Worm (Caenorhabditis elegans): ENCODE results near the gene gei-13.

Gene gei-13

ce11 chrIII:9619079-9619761, 17.7 kb downstream of the gei-13 start, which contains the start of gene hlh-11:
Gene hlh-11, plus strand, starts transcription at chrIII:9619711.
- TF ChIP-seq ceh-82 (tag; optimal IDR thresholded peaks at IDR 0.05) (no peak), sem-4 (tag; optimal IDR thresholded peaks at IDR 0.05) (peak; percentile 94), sma-9 (GFP tag; optimal IDR thresholded peaks at IDR 0.05) (peak; percentile 98), sma-9 (tag; optimal IDR thresholded peaks at IDR 0.05) (no peak), sma-3 (GFP tag; optimal IDR thresholded peaks at IDR 0.05) (peak; percentile 89), egl-27 (tag; optimal IDR thresholded peaks at IDR 0.05) (peak; percentile 78), Y55F3AM.14 (GFP tag; optimal IDR thresholded peaks at IDR 0.05) (peak; percentile 85), ztf-1 (GFP tag; conservative IDR thresholded peaks at IDR 0.05) (no peak), elt-1 (tag; optimal IDR thresholded peaks at IDR 0.05) (no peak), mdl-1 (tag; optimal IDR thresholded peaks at IDR 0.05) (peak; percentile 92 to 98), lin-39 (tag; optimal IDR thresholded peaks at IDR 0.05) (peak; percentile 47), ceh-16 (tag; optimal IDR thresholded peaks at IDR 0.05) (peak; percentile 79), nhr-10 (tag; optimal IDR thresholded peaks at IDR 0.05) (no peak), unc-55 (GFP tag; optimal IDR thresholded peaks at IDR 0.05) (peak; percentile 94), lin-13 (GFP tag; optimal IDR thresholded peaks at IDR 0.05) (peak; percentile 80), nhr-6 (tag; optimal IDR thresholded peaks at IDR 0.05) (peak; percentile 86), C34F6.9 (tag; optimal IDR thresholded peaks at IDR 0.05) (peak; percentile 97), nhr-77 (tag; optimal IDR thresholded peaks at IDR 0.05) (peak; percentile 12), dmd-4 (tag; optimal IDR thresholded peaks at IDR 0.05) (no peak), peb-1 (tag; optimal IDR thresholded peaks at IDR 0.05) (peak; percentile 15), ztf-11 (tag; optimal IDR thresholded peaks at IDR 0.05) (peak; percentile 53), unc-39 (tag; optimal IDR thresholded peaks at IDR 0.05) (no peak), lin-11 (tag; optimal IDR thresholded peaks at IDR 0.05) (peak; percentile 67), gmeb-1 (tag; optimal IDR thresholded peaks at IDR 0.05) (peak; percentile 36), unc-62 (GFP tag; optimal IDR thresholded peaks at IDR 0.05) (peak; percentile 75), nhr-21 (tag; optimal IDR thresholded peaks at IDR 0.05) (peak; percentile 91), skn-1 (tag; optimal IDR thresholded peaks at IDR 0.05) (peak; percentile 50), F13H6.1 (tag; optimal IDR thresholded peaks at IDR 0.05) (peak; percentile 99), alr-1 (tag; optimal IDR thresholded peaks at IDR 0.05) (no peak), ama-1 (optimal IDR thresholded peaks at IDR 0.05) (no peak), aly-2 (tag; optimal IDR thresholded peaks at IDR 0.05) (no peak), nhr-129 (tag; optimal IDR thresholded peaks at IDR 0.05) (peak; percentile 92), blmp-1 (tag; optimal IDR thresholded peaks at IDR 0.05; ENCODE audit: insufficient read depth) (peak; percentile 51), nhr-237 (tag; optimal IDR thresholded peaks at IDR 0.05) (no peak), mab-5 (tag; optimal IDR thresholded peaks at IDR 0.05) (peak; percentile 73), lsy-2 (tag; optimal IDR thresholded peaks at IDR 0.05) (peak; percentile 68 to 88), fos-1 (tag; optimal IDR thresholded peaks at IDR 0.05) (peak; percentile 92), nhr-23 (tag; optimal IDR thresholded peaks at IDR 0.05) (no peak), nhr-11 (tag; optimal IDR thresholded peaks at IDR 0.05) (no peak), nhr-25 (tag; optimal IDR thresholded peaks at IDR 0.05) (peak; percentile 93), ZK546.5 (tag; optimal IDR thresholded peaks at IDR 0.05) (no peak), mbf-1 (tag; optimal IDR thresholded peaks at IDR 0.05) (no peak), snpc-4 (tag; optimal IDR thresholded peaks at IDR 0.05) (peak; percentile 70), crh-2 (tag; optimal IDR thresholded peaks at IDR 0.05) (peak; percentile 91), ztf-4 (tag; optimal IDR thresholded peaks at IDR 0.05) (peak; percentile 65), elt-3 (tag; optimal IDR thresholded peaks at IDR 0.05) (no peak), R02D3.7 (tag; optimal IDR thresholded peaks at IDR 0.05) (no peak), zag-1 (tag; optimal IDR thresholded peaks at IDR 0.05) (peak; percentile 80), nhr-12 (tag; optimal IDR thresholded peaks at IDR 0.05) (peak; percentile 26)
